Worm (Caenorhabditis elegans) whole organism, young adult: ENCODE results near the gene R11D1.3.

Experiments
- B0035.1 ChIP-seq: sonication (generic microtip); optimal IDR thresholded peaks from 2 replicates; lab custom pipeline; 2016; ENCODE audit warnings: missing genetic modification characterization, mild to moderate bottlenecking, missing compliant biosample characterization, missing genotype, missing genetic modification reagents
- B0336.3 ChIP-seq: fragments of 200-800 bp; sonication (Bioruptor generic); IDR thresholded peaks from 2 replicates; pipeline ENCODE4 v1.3.6; 2022; ENCODE audit warnings: missing genetic modification characterization, missing compliant biosample characterization
- C17E4.6 ChIP-seq: fragments of 200-800 bp; sonication (Bioruptor generic); IDR thresholded peaks from 2 replicates; pipeline ENCODE4 v1.3.6; 2022; ENCODE audit warnings: missing genetic modification reagents, missing genetic modification characterization, missing compliant biosample characterization
- F23B12.7 ChIP-seq: sonication (generic microtip); optimal IDR thresholded peaks from 2 replicates; lab custom pipeline; 2017; ENCODE audit warnings: missing genetic modification characterization, mild to moderate bottlenecking, missing compliant biosample characterization, antibody characterized with exemption, moderate library complexity; ENCODE audit not compliant: insufficient read depth
- F37B4.10 ChIP-seq: fragments of 200-800 bp; sonication (Bioruptor generic); IDR thresholded peaks from 2 replicates; pipeline ENCODE4 v1.3.6; 2022; ENCODE audit warnings: missing genetic modification characterization, missing compliant biosample characterization
- F49E8.2 ChIP-seq: sonication (generic microtip); optimal IDR thresholded peaks from 3 replicates; lab custom pipeline; 2017; ENCODE audit warnings: missing genetic modification characterization, mild to moderate bottlenecking, missing compliant biosample characterization, antibody characterized with exemption, moderate library complexity; ENCODE audit not compliant: insufficient read depth
- Y53F4B.3 ChIP-seq: fragments of 200-800 bp; sonication (Bioruptor generic); IDR thresholded peaks from 2 replicates; pipeline ENCODE4 v1.3.6; 2022; ENCODE audit warnings: missing genetic modification reagents, missing genetic modification characterization, missing compliant biosample characterization
- Y53G8AR.9 ChIP-seq: fragments of 200-800 bp; sonication (Bioruptor generic); conservative IDR thresholded peaks from 2 replicates; pipeline ENCODE4 v1.3.6; 2022; ENCODE audit warnings: missing genetic modification reagents, missing genetic modification characterization, missing compliant biosample characterization
- ZK185.1 ChIP-seq: sonication (generic microtip); optimal IDR thresholded peaks from 2 replicates; lab custom pipeline; 2016; ENCODE audit warnings: mild to moderate bottlenecking, missing genetic modification characterization, missing compliant biosample characterization; ENCODE audit not compliant: poor library complexity, severe bottlenecking
- akir-1 ChIP-seq: fragments of 200-800 bp; sonication (Bioruptor generic); optimal IDR thresholded peaks from 2 replicates; lab custom pipeline; 2018; ENCODE audit warnings: mild to moderate bottlenecking, missing genetic modification characterization, moderate library complexity, missing compliant biosample characterization
- aptf-3 ChIP-seq: fragments of 200-800 bp; sonication (Bioruptor generic); IDR thresholded peaks from 2 replicates; pipeline ENCODE4 v1.3.6; 2022; ENCODE audit warnings: missing genetic modification characterization, missing compliant biosample characterization
- athp-1 ChIP-seq: sonication (generic microtip); optimal IDR thresholded peaks from 2 replicates; lab custom pipeline; 2017; ENCODE audit warnings: mild to moderate bottlenecking, missing genetic modification characterization, missing compliant biosample characterization
- attf-3 ChIP-seq: fragments of 200-800 bp; sonication (Bioruptor generic); conservative IDR thresholded peaks from 2 replicates; pipeline ENCODE4 v1.3.6; 2022; ENCODE audit warnings: missing genetic modification reagents, missing genetic modification characterization, missing compliant biosample characterization
- attf-6 ChIP-seq: fragments of 200-800 bp; sonication (Bioruptor generic); IDR thresholded peaks from 2 replicates; pipeline ENCODE4 v1.3.6; 2022; ENCODE audit warnings: missing genetic modification reagents, missing genetic modification characterization, missing compliant biosample characterization
- bed-1 ChIP-seq: fragments of 200-800 bp; sonication (Bioruptor generic); IDR thresholded peaks from 2 replicates; pipeline ENCODE4 v1.3.6; 2022; ENCODE audit warnings: missing genetic modification reagents, missing genetic modification characterization, missing compliant biosample characterization
- ceh-27 ChIP-seq: fragments of 200-800 bp; sonication (Bioruptor generic); optimal IDR thresholded peaks from 2 replicates; lab custom pipeline; 2018; ENCODE audit warnings: mild to moderate bottlenecking, missing genetic modification characterization, moderate library complexity, missing compliant biosample characterization
- chd-7 ChIP-seq: sonication (generic microtip); optimal IDR thresholded peaks from 2 replicates; lab custom pipeline; 2016; ENCODE audit warnings: mild to moderate bottlenecking, missing genetic modification characterization, moderate library complexity, missing compliant biosample characterization
- egl-18 ChIP-seq: fragments of 200-800 bp; sonication (Bioruptor generic); IDR thresholded peaks from 2 replicates; pipeline ENCODE4 v1.3.6; 2022; ENCODE audit warnings: missing genetic modification reagents, missing genetic modification characterization, missing compliant biosample characterization
- ets-4 ChIP-seq: fragments of 200-800 bp; sonication (Bioruptor generic); optimal IDR thresholded peaks from 2 replicates; lab custom pipeline; 2018; ENCODE audit warnings: mild to moderate bottlenecking, missing genetic modification characterization, missing compliant biosample characterization
- hmg-1.2 ChIP-seq: fragments of 200-800 bp; sonication (Bioruptor generic); IDR thresholded peaks from 2 replicates; pipeline ENCODE4 v1.3.6; 2022; ENCODE audit warnings: missing genetic modification reagents, missing genetic modification characterization, missing compliant biosample characterization
- hrde-1 ChIP-seq: sonication (generic microtip); optimal IDR thresholded peaks from 2 replicates; lab custom pipeline; 2016; ENCODE audit warnings: missing genetic modification characterization, mild to moderate bottlenecking, missing compliant biosample characterization, moderate library complexity, missing genotype, missing genetic modification reagents, borderline replicate concordance
- hsf-1 ChIP-seq: fragments of 200-800 bp; sonication (Bioruptor generic); IDR thresholded peaks from 2 replicates; pipeline ENCODE4 v1.3.6; 2022; ENCODE audit warnings: missing genetic modification reagents, missing genetic modification characterization, missing compliant biosample characterization
- lag-1 ChIP-seq: fragments of 200-800 bp; sonication (Bioruptor generic); IDR thresholded peaks from 2 replicates; pipeline ENCODE4 v1.3.6; 2022; ENCODE audit warnings: missing genetic modification reagents, missing genetic modification characterization, missing compliant biosample characterization
- let-526 ChIP-seq: fragments of 200-800 bp; sonication (Bioruptor generic); IDR thresholded peaks from 2 replicates; pipeline ENCODE4 v1.3.6; 2022; ENCODE audit warnings: missing genetic modification reagents, missing genetic modification characterization, missing compliant biosample characterization
- let-607 ChIP-seq, 2 experiments: fragments of 200-800 bp in 1 of 2; sonication (Bioruptor generic) in 1 of 2; sonication (generic microtip) in 1 of 2; optimal IDR thresholded peaks; 2 replicates each; lab custom pipeline; 2016 to 2018; ENCODE audit warnings: mild to moderate bottlenecking in 2 of 2, missing compliant biosample characterization in 2 of 2, missing genetic modification characterization in 2 of 2, moderate library complexity in 2 of 2, missing genotype in 1 of 2
- lsl-1 ChIP-seq: fragments of 200-800 bp; sonication (Bioruptor generic); optimal IDR thresholded peaks from 2 replicates; lab custom pipeline; 2018; ENCODE audit warnings: mild to moderate bottlenecking, missing genetic modification characterization, moderate library complexity, missing compliant biosample characterization
- madf-10 ChIP-seq: sonication (generic microtip); optimal IDR thresholded peaks from 2 replicates; lab custom pipeline; 2016; ENCODE audit warnings: mild to moderate bottlenecking, missing genetic modification characterization, missing compliant biosample characterization
- nfyb-1 ChIP-seq: fragments of 200-800 bp; sonication (Bioruptor generic); IDR thresholded peaks from 2 replicates; pipeline ENCODE4 v1.3.6; 2022; ENCODE audit warnings: missing genetic modification reagents, missing genetic modification characterization, missing compliant biosample characterization
- pbrm-1 ChIP-seq: fragments of 200-800 bp; sonication (Bioruptor generic); IDR thresholded peaks from 2 replicates; pipeline ENCODE4 v1.3.6; 2022; ENCODE audit warnings: missing genetic modification reagents, missing genetic modification characterization, missing compliant biosample characterization
- rcor-1 ChIP-seq: fragments of 200-800 bp; sonication (Bioruptor generic); IDR thresholded peaks from 2 replicates; pipeline ENCODE4 v1.3.6; 2022; ENCODE audit warnings: missing genetic modification reagents, missing genetic modification characterization, missing compliant biosample characterization
- repo-1 ChIP-seq: sonication (generic microtip); optimal IDR thresholded peaks from 2 replicates; lab custom pipeline; 2017; ENCODE audit warnings: mild to moderate bottlenecking, missing genetic modification characterization, missing compliant biosample characterization
- sea-2 ChIP-seq: fragments of 200-800 bp; sonication (Bioruptor generic); IDR thresholded peaks from 2 replicates; pipeline ENCODE4 v1.3.6; 2022; ENCODE audit warnings: missing genetic modification characterization, missing compliant biosample characterization
- snpc-1.3 ChIP-seq: sonication (generic microtip); optimal IDR thresholded peaks from 2 replicates; lab custom pipeline; 2017; ENCODE audit warnings: missing genetic modification characterization, mild to moderate bottlenecking, missing compliant biosample characterization, antibody characterized with exemption, moderate library complexity, missing genotype, missing genetic modification reagents; ENCODE audit not compliant: insufficient read depth
- snpc-4 ChIP-seq, 5 experiments: fragments of 150-350 bp in 1 of 5; sonication (generic microtip) in 4 of 5; optimal IDR thresholded peaks; 2 replicates each; lab custom pipeline; 2014 to 2018; ENCODE audit warnings: missing genetic modification characterization in 5 of 5, missing biosample characterization in 3 of 5, antibody characterized with exemption in 2 of 5, mild to moderate bottlenecking in 2 of 5, missing compliant biosample characterization in 2 of 5, missing genotype in 2 of 5, moderate library complexity in 2 of 5, missing genetic modification reagents in 1 of 5
- sptf-2 ChIP-seq: fragments of 200-800 bp; sonication (Bioruptor generic); optimal IDR thresholded peaks from 2 replicates; lab custom pipeline; 2018; ENCODE audit warnings: mild to moderate bottlenecking, missing genetic modification characterization, missing compliant biosample characterization
- tlf-1 ChIP-seq: fragments of 200-800 bp; sonication (Bioruptor generic); optimal IDR thresholded peaks from 2 replicates; lab custom pipeline; 2018; ENCODE audit warnings: mild to moderate bottlenecking, missing genetic modification characterization, missing compliant biosample characterization
- unc-130 ChIP-seq: sonication (generic microtip); optimal IDR thresholded peaks from 2 replicates; lab custom pipeline; 2016; ENCODE audit warnings: missing genetic modification reagents, missing genetic modification characterization, missing compliant biosample characterization
- ztf-3 ChIP-seq: fragments of 200-800 bp; sonication (Bioruptor generic); optimal IDR thresholded peaks from 2 replicates; lab custom pipeline; 2018; ENCODE audit warnings: mild to moderate bottlenecking, missing genetic modification characterization, missing compliant biosample characterization

R11D1.3 gene

ce11 chrV:12683205-12683604 is 28.7 kb downstream of the R11D1.3 start (continued):
- no peak for TF ChIP-seq madf-10 (tag; lab: Kevin White, UChicago)
- TF ChIP-seq ZK185.1 (tag; lab: Kevin White, UChicago): peak; percentile 18
- TF ChIP-seq nfyb-1 (GFP tag; lab: Robert Waterston, UW): no peak
- no peak for TF ChIP-seq rcor-1 (GFP tag; lab: Robert Waterston, UW)
- TF ChIP-seq attf-3 (GFP tag; lab: Robert Waterston, UW): no peak
- TF ChIP-seq Y53F4B.3 (GFP tag; lab: Robert Waterston, UW): no peak
- TF ChIP-seq athp-1 (tag; lab: Kevin White, UChicago): no peak
- peak; percentile 40 for TF ChIP-seq snpc-1.3 (tag; lab: Kevin White, UChicago)
- TF ChIP-seq F23B12.7 (tag; lab: Kevin White, UChicago): peak; percentile 51
- no peak for TF ChIP-seq B0336.3

- TF ChIP-seq pbrm-1 (GFP tag; lab: Robert Waterston, UW) (no peak), C17E4.6 (GFP tag; lab: Robert Waterston, UW) (no peak), Y53G8AR.9 (GFP tag; lab: Robert Waterston, UW) (no peak), chd-7 (tag; lab: Kevin White, UChicago) (no peak), snpc-4 (GFP tag; optimal IDR thresholded peaks at IDR 0.05; lab: Kevin White, UChicago) (no peak), snpc-4 (tag; optimal IDR thresholded peaks at IDR 0.05; lab: Kevin White, UChicago) (no peak), lsl-1 (GFP tag; lab: Kevin White, UChicago) (no peak), ets-4 (no peak), repo-1 (tag; lab: Kevin White, UChicago) (no peak), lag-1 (GFP tag; lab: Robert Waterston, UW) (no peak), unc-130 (no peak), sptf-2 (GFP tag; lab: Kevin White, UChicago) (no peak), B0035.1 (tag; lab: Kevin White, UChicago) (no peak), aptf-3 (GFP tag; lab: Robert Waterston, UW) (no peak), let-607 (tag; optimal IDR thresholded peaks at IDR 0.05; lab: Kevin White, UChicago) (no peak), attf-3 (GFP tag; lab: Robert Waterston, UW) (no peak), egl-18 (no peak), hsf-1 (GFP tag; lab: Robert Waterston, UW) (no peak), hmg-1.2 (GFP tag; lab: Robert Waterston, UW) (no peak), madf-10 (tag; lab: Kevin White, UChicago) (no peak), F37B4.10 (GFP tag; lab: Robert Waterston, UW) (no peak)
- TF ChIP-seq, all 124 proteins: peak for 0
These were observed 32.1 kb downstream of the R11D1.3 start, which contains the start of gene frpr-15 for ce11 chrV:12679807-12680206. frpr-15 (plus strand) TSS chrV:12680107.

- no peak for TF ChIP-seq hrde-1 (tag; lab: Kevin White, UChicago)
- no peak for TF ChIP-seq unc-130
- no peak for TF ChIP-seq C17E4.6 (GFP tag; lab: Robert Waterston, UW)
- no peak for TF ChIP-seq tlf-1 (GFP tag; lab: Kevin White, UChicago)
These were observed 32.6 kb downstream of the R11D1.3 start for ce11 chrV:12679292-12679691.

- TF ChIP-seq akir-1 (GFP tag; lab: Kevin White, UChicago) (no peak), attf-6 (GFP tag; lab: Robert Waterston, UW) (no peak), ztf-3 (GFP tag; lab: Kevin White, UChicago) (no peak), ceh-27 (no peak), bed-1 (GFP tag; lab: Robert Waterston, UW) (no peak), F37B4.10 (GFP tag; lab: Robert Waterston, UW) (no peak), tlf-1 (GFP tag; lab: Kevin White, UChicago) (no peak), sea-2 (no peak), let-526 (GFP tag; lab: Robert Waterston, UW) (no peak), F49E8.2 (no peak), hrde-1 (tag; lab: Kevin White, UChicago) (no peak)
- TF ChIP-seq, all 124 proteins: peak for 0
These were observed 35.6 kb downstream of the R11D1.3 start for ce11 chrV:12676299-12676698.
